Fruit fly (Drosophila melanogaster) whole organism, pupa: Measurements from ENCODE around the gene CG34274.

ENCODE experiments used
- CG13204 ChIP-seq: fragments of 200-800 bp; sonication (Bioruptor generic); optimal IDR thresholded peaks from 2 replicates; lab custom pipeline; 2018; ENCODE audit warnings: missing biosample characterization, mild to moderate bottlenecking, missing genetic modification characterization, moderate library complexity
- CG4496 ChIP-seq: fragments of 200-800 bp; sonication (Bioruptor generic); IDR thresholded peaks from 3 replicates; pipeline ENCODE4 v1.3.6; 2022; ENCODE audit warnings: missing biosample characterization, missing genetic modification characterization
- Pif1A ChIP-seq: fragments of 200-800 bp; sonication (Bioruptor generic); optimal IDR thresholded peaks from 3 replicates; lab custom pipeline; 2016; ENCODE audit warnings: missing biosample characterization, missing genetic modification characterization
- Snoo ChIP-seq: fragments of 200-800 bp; sonication (Bioruptor generic); optimal IDR thresholded peaks from 3 replicates; lab custom pipeline; 2017; ENCODE audit warnings: missing biosample characterization, mild to moderate bottlenecking, missing genetic modification characterization, inconsistent platforms
- fd96Ca ChIP-seq: fragments of 200-800 bp; sonication (Bioruptor generic); IDR thresholded peaks from 3 replicates; pipeline ENCODE4 v1.3.6; 2022; ENCODE audit warnings: missing biosample characterization, missing genetic modification characterization
- gl ChIP-seq: fragments of 200-800 bp; sonication (Bioruptor generic); optimal IDR thresholded peaks from 2 replicates; lab custom pipeline; 2018; ENCODE audit warnings: missing biosample characterization, mild to moderate bottlenecking, missing genetic modification characterization
- rn ChIP-seq: fragments of 200-800 bp; sonication (Bioruptor generic); IDR thresholded peaks from 2 replicates; pipeline ENCODE4 v1.3.6; 2022; ENCODE audit warnings: missing biosample characterization, missing genetic modification characterization

DNA sequence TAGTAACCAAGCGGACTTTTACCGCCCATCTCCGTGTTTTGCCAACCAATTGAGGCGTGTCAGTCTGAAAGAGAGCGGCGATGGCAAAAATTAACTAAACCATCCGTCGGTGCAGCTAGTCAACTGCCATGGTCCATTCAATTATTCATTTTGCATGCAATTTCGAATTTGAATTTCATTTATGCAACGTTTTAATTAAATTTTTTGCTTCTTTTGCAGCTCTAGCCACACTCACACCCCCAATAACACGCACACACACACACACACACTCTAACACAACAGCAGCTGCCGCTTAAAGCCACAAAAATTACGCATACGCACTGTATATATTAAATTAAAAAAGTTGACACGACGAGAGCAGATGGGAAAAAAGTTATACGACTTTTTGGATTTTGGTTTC lies 37.4 kb downstream of the CG34274 start:
- TF ChIP-seq Snoo (tag; lab: Kevin White, UChicago) (no peak), Pif1A (GFP tag; lab: Kevin White, UChicago) (no peak), rn (GFP tag; lab: Robert Waterston, UW) (no peak), CG13204 (no peak), CG4496 (GFP tag; lab: Robert Waterston, UW) (no peak), gl (no peak), fd96Ca (GFP tag; lab: Robert Waterston, UW) (no peak)
